Worm (Caenorhabditis elegans): ENCODE results near the gene M03F8.7.

M03F8.7 gene

DNA sequence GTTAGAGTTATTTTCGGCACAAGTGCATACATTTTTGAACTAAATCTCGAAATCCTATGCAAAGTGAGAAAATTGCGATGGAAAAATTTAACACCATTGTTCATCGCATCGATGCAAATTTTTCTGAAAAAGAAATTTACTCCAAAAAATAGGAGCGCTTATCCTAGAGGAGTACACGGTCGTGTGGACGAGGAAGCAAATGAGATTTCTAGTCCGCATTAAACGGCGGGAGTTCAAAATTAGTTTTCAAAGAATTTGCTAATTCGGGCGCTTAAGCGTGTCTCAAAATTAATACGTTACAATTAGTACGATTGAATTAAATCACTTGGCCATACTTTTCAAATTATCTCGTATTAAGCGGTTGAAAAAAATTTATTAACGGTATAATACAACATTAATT, 19.0 kb upstream of the M03F8.7 start, which contains the start of gene lrpr-1 (continued):
- TF ChIP-seq ceh-88 (GFP tag; IDR thresholded peaks at IDR 0.05): peak; percentile 71; the same call in 1 of the 2 replicates
- peak; percentile 97 for TF ChIP-seq tbx-2 (tag; optimal IDR thresholded peaks at IDR 0.05)
- no peak for TF ChIP-seq zag-1 (tag; optimal IDR thresholded peaks at IDR 0.05)
- TF ChIP-seq mab-9 (GFP tag; IDR thresholded peaks at IDR 0.05): peak; percentile 91
- TF ChIP-seq mdl-1 (tag; optimal IDR thresholded peaks at IDR 0.05): peak in 1 of 2 experiments; percentile 68
- peak; percentile 97 for TF ChIP-seq nhr-90 (tag; optimal IDR thresholded peaks at IDR 0.05; ENCODE audit: poor library complexity)
- no peak for TF ChIP-seq nhr-12 (tag; optimal IDR thresholded peaks at IDR 0.05)
- TF ChIP-seq dpl-1 (GFP tag; optimal IDR thresholded peaks at IDR 0.05): peak; percentile 97 to 99 (median 98)
- TF ChIP-seq lsy-2 (tag; optimal IDR thresholded peaks at IDR 0.05): peak; percentile 85 to 87
- no peak for TF ChIP-seq unc-130 (tag; optimal IDR thresholded peaks at IDR 0.05)
- peak; percentile 99 for TF ChIP-seq ceh-90 (tag; optimal IDR thresholded peaks at IDR 0.05)
- peak; percentile 92 for TF ChIP-seq ceh-63 (GFP tag; optimal IDR thresholded peaks at IDR 0.05)
- TF ChIP-seq ceh-8 (GFP tag; optimal IDR thresholded peaks at IDR 0.05): peak; percentile 77
- no peak for TF ChIP-seq ztf-4 (tag; optimal IDR thresholded peaks at IDR 0.05)
- TF ChIP-seq egl-27 (tag; optimal IDR thresholded peaks at IDR 0.05): no peak
- peak; percentile 46 for TF ChIP-seq F16B12.6 (tag; optimal IDR thresholded peaks at IDR 0.05)
- no peak for TF ChIP-seq alr-1 (tag; optimal IDR thresholded peaks at IDR 0.05; ENCODE audit: borderline replicate concordance)
- peak; percentile 68 for TF ChIP-seq aly-2 (tag; optimal IDR thresholded peaks at IDR 0.05)
- peak; percentile 66 for TF ChIP-seq skn-1 (tag; optimal IDR thresholded peaks at IDR 0.05)
- peak; percentile 88 for TF ChIP-seq grh-1 (GFP tag; IDR thresholded peaks at IDR 0.05)
- no peak for TF ChIP-seq pqm-1 (tag; optimal IDR thresholded peaks at IDR 0.05)
- TF ChIP-seq sup-37 (GFP tag; optimal IDR thresholded peaks at IDR 0.05): peak; percentile 75
- no peak for TF ChIP-seq unc-62 (GFP tag; optimal IDR thresholded peaks at IDR 0.05)
- TF ChIP-seq unc-98 (GFP tag; IDR thresholded peaks at IDR 0.05): peak; percentile 92
- peak; percentile 93 for TF ChIP-seq nhr-20 (tag; optimal IDR thresholded peaks at IDR 0.05)
- peak; percentile 71 for TF ChIP-seq nhr-11 (tag; optimal IDR thresholded peaks at IDR 0.05)
- peak; percentile 56 for TF ChIP-seq lin-15B (tag; optimal IDR thresholded peaks at IDR 0.05)
- peak; percentile 59 for TF ChIP-seq snpc-4 (tag; optimal IDR thresholded peaks at IDR 0.05)
- peak; percentile 57 for TF ChIP-seq jun-1 (tag; optimal IDR thresholded peaks at IDR 0.05)
- TF ChIP-seq ces-1 (GFP tag; optimal IDR thresholded peaks at IDR 0.05): no peak
- peak; percentile 24 for TF ChIP-seq fkh-10 (GFP tag; optimal IDR thresholded peaks at IDR 0.05)
- TF ChIP-seq ama-1 (optimal IDR thresholded peaks at IDR 0.05): no peak
- peak; percentile 90 for TF ChIP-seq efl-3 (GFP tag; optimal IDR thresholded peaks at IDR 0.05)
- no peak for TF ChIP-seq aha-1 (tag; optimal IDR thresholded peaks at IDR 0.05)
- no peak for TF ChIP-seq tlp-1 (tag; optimal IDR thresholded peaks at IDR 0.05)
- TF ChIP-seq nhr-47 (tag; optimal IDR thresholded peaks at IDR 0.05): peak; percentile 97
- peak; percentile 93 for TF ChIP-seq nhr-19 (GFP tag; conservative IDR thresholded peaks at IDR 0.05)
- TF ChIP-seq lir-3 (tag; optimal IDR thresholded peaks at IDR 0.05; ENCODE audit: poor library complexity): peak; percentile 98
- peak; percentile 96 for TF ChIP-seq nhr-71 (tag; optimal IDR thresholded peaks at IDR 0.05)
- peak; percentile 98 for TF ChIP-seq irx-1 (tag; optimal IDR thresholded peaks at IDR 0.05)
- peak; percentile 98 for TF ChIP-seq sox-4 (tag; optimal IDR thresholded peaks at IDR 0.05)
- peak; percentile 45 for TF ChIP-seq nhr-237 (tag; optimal IDR thresholded peaks at IDR 0.05)
- TF ChIP-seq hpl-2 (GFP tag; optimal IDR thresholded peaks at IDR 0.05): no peak
- TF ChIP-seq nhr-77 (tag; optimal IDR thresholded peaks at IDR 0.05): peak; percentile 36
- no peak for TF ChIP-seq sptf-1 (tag; optimal IDR thresholded peaks at IDR 0.05)
- TF ChIP-seq hlh-4 (tag; optimal IDR thresholded peaks at IDR 0.05): peak; percentile 71
